Fruit fly (Drosophila melanogaster): ENCODE results near the gene RpS13.

RpS13 gene

dm6 chr2L:8364006-8364956, at the start of gene RpS13, which contains the start of gene CSN8:
Gene RpS13 (minus strand): TSS chr2L:8364662.
Gene CSN8 (plus strand): TSS chr2L:8364855.
- TF ChIP-seq Sin3A (optimal IDR thresholded peaks at IDR 0.05) (no peak), insv (optimal IDR thresholded peaks at IDR 0.05) (no peak), Myc (optimal IDR thresholded peaks at IDR 0.05) (no peak), h (optimal IDR thresholded peaks at IDR 0.05) (no peak), ttk (optimal IDR thresholded peaks at IDR 0.05) (no peak)

- TF ChIP-seq h (optimal IDR thresholded peaks at IDR 0.05) (no peak), Myc (optimal IDR thresholded peaks at IDR 0.05) (no peak), Sin3A (optimal IDR thresholded peaks at IDR 0.05) (no peak), psq (optimal IDR thresholded peaks at IDR 0.05) (no peak), ttk (optimal IDR thresholded peaks at IDR 0.05) (no peak), insv (optimal IDR thresholded peaks at IDR 0.05) (no peak)
Measured at dm6 chr2L:8411530-8411929, 47.1 kb upstream of the RpS13 start, which contains the start of gene Naglu. Gene Naglu (minus strand): TSS chr2L:8411868.

dm6 chr2L:8403286-8404270, 39.1 kb upstream of the RpS13 start, which contains the start of gene emb:
Gene emb (plus strand): TSS chr2L:8403573.
- TF ChIP-seq insv (optimal IDR thresholded peaks at IDR 0.05) (no peak), Myc (optimal IDR thresholded peaks at IDR 0.05) (no peak), Sin3A (optimal IDR thresholded peaks at IDR 0.05) (no peak), h (optimal IDR thresholded peaks at IDR 0.05) (no peak), psq (optimal IDR thresholded peaks at IDR 0.05) (peak; percentile 68), ttk (optimal IDR thresholded peaks at IDR 0.05) (no peak)

dm6 chr2L:8402928-8403285, 38.4 kb upstream of the RpS13 start, which contains the start of gene fy:
Gene fy (minus strand): TSS chr2L:8403280.
- TF ChIP-seq insv (optimal IDR thresholded peaks at IDR 0.05): no peak
- no peak for TF ChIP-seq Sin3A (optimal IDR thresholded peaks at IDR 0.05)
- no peak for TF ChIP-seq h (optimal IDR thresholded peaks at IDR 0.05)
- TF ChIP-seq psq (optimal IDR thresholded peaks at IDR 0.05): no peak
- TF ChIP-seq Myc (optimal IDR thresholded peaks at IDR 0.05): no peak
- no peak for TF ChIP-seq ttk (optimal IDR thresholded peaks at IDR 0.05)

- TF ChIP-seq Sin3A (optimal IDR thresholded peaks at IDR 0.05) (no peak), h (optimal IDR thresholded peaks at IDR 0.05) (no peak), ttk (optimal IDR thresholded peaks at IDR 0.05) (no peak), Myc (optimal IDR thresholded peaks at IDR 0.05) (no peak), psq (optimal IDR thresholded peaks at IDR 0.05) (no peak), insv (optimal IDR thresholded peaks at IDR 0.05) (no peak)
Measured at dm6 chr2L:8399863-8400598, 35.6 kb upstream of the RpS13 start, which contains the start of gene CG31898. Gene CG31898 (plus strand): TSS chr2L:8400421.

- TF ChIP-seq h (optimal IDR thresholded peaks at IDR 0.05) (no peak), insv (optimal IDR thresholded peaks at IDR 0.05) (no peak), psq (optimal IDR thresholded peaks at IDR 0.05) (no peak), Myc (optimal IDR thresholded peaks at IDR 0.05) (no peak), Sin3A (optimal IDR thresholded peaks at IDR 0.05) (no peak), ttk (optimal IDR thresholded peaks at IDR 0.05) (no peak)
Measured at dm6 chr2L:8398721-8399120, 34.3 kb upstream of the RpS13 start, which contains the start of gene CG13386. Gene CG13386 (plus strand): TSS chr2L:8399021.

- TF ChIP-seq h (optimal IDR thresholded peaks at IDR 0.05) (no peak), Myc (optimal IDR thresholded peaks at IDR 0.05) (no peak), psq (optimal IDR thresholded peaks at IDR 0.05) (no peak), insv (optimal IDR thresholded peaks at IDR 0.05) (no peak), Sin3A (optimal IDR thresholded peaks at IDR 0.05) (no peak), ttk (optimal IDR thresholded peaks at IDR 0.05) (no peak)
Measured at dm6 chr2L:8395996-8396699, 31.7 kb upstream of the RpS13 start, which contains the start of the genes Peritrophin-15a and CG13385. Gene Peritrophin-15a (minus strand): TSS chr2L:8396096. Gene CG13385 (plus strand): TSS chr2L:8396649.

- TF ChIP-seq psq (optimal IDR thresholded peaks at IDR 0.05) (no peak), Sin3A (optimal IDR thresholded peaks at IDR 0.05) (no peak), Myc (optimal IDR thresholded peaks at IDR 0.05) (no peak), insv (optimal IDR thresholded peaks at IDR 0.05) (no peak), h (optimal IDR thresholded peaks at IDR 0.05) (no peak), ttk (optimal IDR thresholded peaks at IDR 0.05) (no peak)
Measured at dm6 chr2L:8394840-8395239, 30.4 kb upstream of the RpS13 start, which contains the start of gene Peritrophin-15b. Gene Peritrophin-15b (minus strand): TSS chr2L:8394940.

dm6 chr2L:8394180-8394579, 29.7 kb upstream of the RpS13 start, which contains the start of gene lectin-29Ca:
Gene lectin-29Ca (minus strand): TSS chr2L:8394280.
- no peak for TF ChIP-seq Myc (optimal IDR thresholded peaks at IDR 0.05)
- TF ChIP-seq insv (optimal IDR thresholded peaks at IDR 0.05): no peak
- TF ChIP-seq psq (optimal IDR thresholded peaks at IDR 0.05): no peak
- no peak for TF ChIP-seq ttk (optimal IDR thresholded peaks at IDR 0.05)
- TF ChIP-seq h (optimal IDR thresholded peaks at IDR 0.05): no peak
- no peak for TF ChIP-seq Sin3A (optimal IDR thresholded peaks at IDR 0.05)

dm6 chr2L:8393122-8393521, 28.7 kb upstream of the RpS13 start, which contains the start of gene Acp29AB:
Gene Acp29AB (minus strand): TSS chr2L:8393222.
- no peak for TF ChIP-seq insv (optimal IDR thresholded peaks at IDR 0.05)
- no peak for TF ChIP-seq ttk (optimal IDR thresholded peaks at IDR 0.05)
- TF ChIP-seq psq (optimal IDR thresholded peaks at IDR 0.05): no peak
- TF ChIP-seq Myc (optimal IDR thresholded peaks at IDR 0.05): no peak

Measured in Kc167 (cell line).